Worm (Caenorhabditis elegans) whole organism, young adult: ENCODE results near the gene C32D5.8.

Experiments
- F10E7.11 ChIP-seq: sonication (generic microtip); optimal IDR thresholded peaks from 2 replicates; lab custom pipeline; 2017; ENCODE audit warnings: mild to moderate bottlenecking, missing genetic modification characterization, moderate library complexity, missing compliant biosample characterization
- F57C9.4 ChIP-seq: sonication (generic microtip); optimal IDR thresholded peaks from 2 replicates; lab custom pipeline; 2017; ENCODE audit warnings: mild to moderate bottlenecking, missing genetic modification characterization, missing compliant biosample characterization
- athp-1 ChIP-seq: sonication (generic microtip); optimal IDR thresholded peaks from 2 replicates; lab custom pipeline; 2017; ENCODE audit warnings: mild to moderate bottlenecking, missing genetic modification characterization, missing compliant biosample characterization
- egrh-3 ChIP-seq: fragments of 200-800 bp; sonication (Bioruptor generic); IDR thresholded peaks from 2 replicates; pipeline ENCODE4 v1.3.6; 2022; ENCODE audit warnings: missing genetic modification reagents, missing genetic modification characterization, missing compliant biosample characterization
- nhr-179 ChIP-seq: sonication (generic microtip); optimal IDR thresholded peaks from 2 replicates; lab custom pipeline; 2016; ENCODE audit warnings: mild to moderate bottlenecking, missing genetic modification characterization, missing compliant biosample characterization
- nhr-90 ChIP-seq: sonication (generic microtip); optimal IDR thresholded peaks from 2 replicates; lab custom pipeline; 2016; ENCODE audit warnings: missing genotype, mild to moderate bottlenecking, missing genetic modification characterization, missing compliant biosample characterization
- pha-4 ChIP-seq: fragments of 150-350 bp; sonication (generic microtip); optimal IDR thresholded peaks from 2 replicates; lab custom pipeline; 2014; ENCODE audit warnings: missing biosample characterization, missing genetic modification reagents, missing genetic modification characterization
- rec-8 ChIP-seq, 2 experiments: sonication (generic microtip); optimal IDR thresholded peaks; 2 replicates each; lab custom pipeline; 2016; ENCODE audit warnings: mild to moderate bottlenecking in 2 of 2, missing genetic modification characterization in 2 of 2, missing genetic modification reagents in 2 of 2, missing genotype in 2 of 2, missing biosample characterization in 1 of 2, missing compliant biosample characterization in 1 of 2, moderate library complexity in 1 of 2
- tbp1 ChIP-seq: fragments of 200-800 bp; sonication (Bioruptor generic); optimal IDR thresholded peaks from 2 replicates; lab custom pipeline; 2018; ENCODE audit warnings: mild to moderate bottlenecking, missing genetic modification characterization, missing compliant biosample characterization
- unc-130 ChIP-seq: sonication (generic microtip); optimal IDR thresholded peaks from 2 replicates; lab custom pipeline; 2016; ENCODE audit warnings: missing genetic modification reagents, missing genetic modification characterization, missing compliant biosample characterization

DNA sequence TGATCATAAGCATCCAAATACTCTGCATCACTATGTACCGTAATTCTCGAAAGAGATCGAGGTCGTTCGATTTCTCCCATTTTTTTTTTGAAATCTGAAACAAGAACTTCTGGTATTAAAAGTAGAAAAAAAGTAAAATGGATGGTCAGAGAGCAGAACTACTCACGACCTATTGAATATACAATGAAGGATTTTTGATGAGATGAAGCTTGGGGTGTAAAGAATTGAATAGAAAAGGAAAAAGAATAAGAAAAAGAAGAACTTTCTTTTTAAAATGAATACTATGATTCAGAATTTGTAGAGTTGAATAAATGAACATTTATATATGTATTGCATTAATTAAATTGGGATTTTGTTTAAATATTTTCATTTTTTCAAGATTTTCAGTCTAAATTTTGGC is 11.9 kb downstream of the C32D5.8 start, which contains the start of gene ttc-39B:
- no peak for TF ChIP-seq tbp1 (GFP tag; lab: Kevin White, UChicago)
- no peak for TF ChIP-seq nhr-90 (tag; lab: Kevin White, UChicago)
- no peak for TF ChIP-seq nhr-179
- TF ChIP-seq F10E7.11 (tag; lab: Kevin White, UChicago) = no peak
- no peak for TF ChIP-seq athp-1 (tag; lab: Kevin White, UChicago)
- TF ChIP-seq rec-8 (tag; optimal IDR thresholded peaks at IDR 0.05; lab: Kevin White, UChicago) = no peak
- no peak for TF ChIP-seq egrh-3 (GFP tag; lab: Robert Waterston, UW)
- no peak for TF ChIP-seq F57C9.4
- TF ChIP-seq pha-4 (tag; lab: Kevin White, UChicago) = no peak
- no peak for TF ChIP-seq unc-130 (GFP tag; lab: Kevin White, UChicago)
